Fruit fly (Drosophila melanogaster): ENCODE data around the gene gny.

Gene gny

dm6 chr2L:10413251-10414127 lies 33.6 kb downstream of the gny start, which contains the start of the genes CG5355 and Klp31E (continued):
- TF ChIP-seq CG15696 (tag; optimal IDR thresholded peaks at IDR 0.05) (peak; percentile 70), aop (GFP tag; IDR thresholded peaks at IDR 0.05) (0 out of 2 replicates have a peak, but pooled peaks have one; percentile 11), CG6813 (GFP tag; optimal IDR thresholded peaks at IDR 0.05) (no peak), dm (GFP tag; optimal IDR thresholded peaks at IDR 0.05) (peak; percentile 18), Jarid2 (GFP tag; optimal IDR thresholded peaks at IDR 0.05) (no peak), Ravus (GFP tag; IDR thresholded peaks at IDR 0.05) (no peak), CG12942 (GFP tag; optimal IDR thresholded peaks at IDR 0.05) (peak; percentile 42), CG10267 (tag; optimal IDR thresholded peaks at IDR 0.05) (peak; percentile 72), CG17912 (GFP tag; optimal IDR thresholded peaks at IDR 0.05) (no peak), lmd (GFP tag; IDR thresholded peaks at IDR 0.05) (peak; percentile 52), shn (GFP tag; optimal IDR thresholded peaks at IDR 0.05) (peak; percentile 20), chif (GFP tag; optimal IDR thresholded peaks at IDR 0.05) (peak; percentile 7 to 41), Xrp1 (GFP tag; IDR thresholded peaks at IDR 0.05) (peak; percentile 56; the same call in 1 of the 2 replicates), Deaf1 (tag; optimal IDR thresholded peaks at IDR 0.05) (no peak), CG4404 (GFP tag; IDR thresholded peaks at IDR 0.05) (no peak; the same call in 1 of the 2 replicates), ems (GFP tag; optimal IDR thresholded peaks at IDR 0.05) (peak; percentile 46), fd64A (GFP tag; optimal IDR thresholded peaks at IDR 0.05) (no peak), CG13296 (GFP tag; optimal IDR thresholded peaks at IDR 0.05) (peak; percentile 61), dysf (GFP tag; IDR thresholded peaks at IDR 0.05) (peak; percentile 61; the same call in 2 of the 3 replicates), CG1832 (GFP tag; optimal IDR thresholded peaks at IDR 0.05) (no peak), CG7556 (GFP tag; optimal IDR thresholded peaks at IDR 0.05) (peak; percentile 84), Dip2 (GFP tag; IDR thresholded peaks at IDR 0.05) (no peak), crc (GFP tag; optimal IDR thresholded peaks at IDR 0.05) (no peak), CG8290 (GFP tag; optimal IDR thresholded peaks at IDR 0.05) (peak; percentile 24), CG8290 (tag; optimal IDR thresholded peaks at IDR 0.05) (no peak), slp2 (GFP tag; optimal IDR thresholded peaks at IDR 0.05) (peak; percentile 37), scrt (GFP tag; optimal IDR thresholded peaks at IDR 0.05) (peak; percentile 63), lov (optimal IDR thresholded peaks at IDR 0.05) (no peak), lov (GFP tag; IDR thresholded peaks at IDR 0.05) (no peak), cg (GFP tag; optimal IDR thresholded peaks at IDR 0.05) (no peak), inv (GFP tag; IDR thresholded peaks at IDR 0.05; ENCODE audit: partially characterized antibody) (peak; percentile 57), CG10654 (GFP tag; optimal IDR thresholded peaks at IDR 0.05) (peak; percentile 61), Mad (GFP tag; optimal IDR thresholded peaks at IDR 0.05) (peak; percentile 42), CG14050 (GFP tag; IDR thresholded peaks at IDR 0.05) (no peak), CG13624 (GFP tag; optimal IDR thresholded peaks at IDR 0.05) (peak; percentile 52), CG7963 (GFP tag; IDR thresholded peaks at IDR 0.05; ENCODE audit: partially characterized antibody) (peak; percentile 49; the same call in 1 of the 3 replicates), jigr1 (GFP tag; IDR thresholded peaks at IDR 0.05) (no peak), fd102C (GFP tag; optimal IDR thresholded peaks at IDR 0.05) (no peak), exex (tag; optimal IDR thresholded peaks at IDR 0.05) (peak; percentile 46), sim (GFP tag; IDR thresholded peaks at IDR 0.05) (no peak), CG13424 (tag; optimal IDR thresholded peaks at IDR 0.05) (peak; percentile 81), Dbx (GFP tag; IDR thresholded peaks at IDR 0.05) (peak; percentile 58; the same call in 1 of the 3 replicates), CG7928 (GFP tag; optimal IDR thresholded peaks at IDR 0.05) (no peak), CG6765 (GFP tag; optimal IDR thresholded peaks at IDR 0.05) (peak; percentile 7), pan (optimal IDR thresholded peaks at IDR 0.05) (no peak), pan (GFP tag; optimal IDR thresholded peaks at IDR 0.05 in 1 of 2, IDR thresholded peaks at IDR 0.05 in 1 of 2) (peak in 1 of 2 experiments; percentile 63), CG17186 (GFP tag; optimal IDR thresholded peaks at IDR 0.05) (no peak), Med (GFP tag) (peak; percentile 84), Ptx1 (GFP tag; IDR thresholded peaks at IDR 0.05) (peak; percentile 71), CG12071 (GFP tag; optimal IDR thresholded peaks at IDR 0.05) (no peak)
